Fruit fly (Drosophila melanogaster): ENCODE data around the gene se.

- TF ChIP-seq CG8478 (optimal IDR thresholded peaks at IDR 0.05) (no peak), CTCF (optimal IDR thresholded peaks at IDR 0.05) (no peak)
Measured at dm6 chr3L:8523257-8523656, 2.9 kb downstream of the se start, which contains the start of gene GstO2.

Measured in S2 (cell line).